Worm (Caenorhabditis elegans): ENCODE results near the gene C14B1.12.

C14B1.12 gene

ce11 chrIII:3701411-3702310 lies 23.1 kb downstream of the C14B1.12 start, which contains the start of the genes pdi-1 and C14B1.2 (continued):
- no peak for TF ChIP-seq lin-39 (tag; optimal IDR thresholded peaks at IDR 0.05)

- TF ChIP-seq nhr-25 (tag; optimal IDR thresholded peaks at IDR 0.05) (no peak), nhr-21 (tag; optimal IDR thresholded peaks at IDR 0.05) (peak; percentile 11), ama-1 (optimal IDR thresholded peaks at IDR 0.05) (no peak)
Measured at ce11 chrIII:3699275-3699674, 25.5 kb downstream of the C14B1.12 start, which contains the start of gene cyn-9. cyn-9 (minus strand) TSS chrIII:3699640.

- TF ChIP-seq dmd-4 (tag; optimal IDR thresholded peaks at IDR 0.05) (no peak), ztf-1 (GFP tag; conservative IDR thresholded peaks at IDR 0.05) (no peak), sem-4 (tag; optimal IDR thresholded peaks at IDR 0.05) (no peak), sma-9 (GFP tag; optimal IDR thresholded peaks at IDR 0.05) (no peak), sma-9 (tag; optimal IDR thresholded peaks at IDR 0.05) (no peak), zag-1 (tag; optimal IDR thresholded peaks at IDR 0.05) (no peak), aly-2 (tag; optimal IDR thresholded peaks at IDR 0.05) (no peak), nhr-21 (tag; optimal IDR thresholded peaks at IDR 0.05) (no peak), lsy-2 (tag; optimal IDR thresholded peaks at IDR 0.05) (no peak), egl-27 (tag; optimal IDR thresholded peaks at IDR 0.05) (no peak), lin-13 (GFP tag; optimal IDR thresholded peaks at IDR 0.05) (no peak), elt-1 (tag; optimal IDR thresholded peaks at IDR 0.05) (no peak), peb-1 (tag; optimal IDR thresholded peaks at IDR 0.05) (no peak), Y55F3AM.14 (GFP tag; optimal IDR thresholded peaks at IDR 0.05) (no peak), crh-2 (tag; optimal IDR thresholded peaks at IDR 0.05) (no peak), alr-1 (tag; optimal IDR thresholded peaks at IDR 0.05) (no peak), gmeb-1 (tag; optimal IDR thresholded peaks at IDR 0.05) (no peak), ceh-82 (tag; optimal IDR thresholded peaks at IDR 0.05) (no peak), nhr-23 (tag; optimal IDR thresholded peaks at IDR 0.05) (no peak), nhr-237 (tag; optimal IDR thresholded peaks at IDR 0.05) (no peak), lin-39 (tag; optimal IDR thresholded peaks at IDR 0.05) (no peak)
Measured at ce11 chrIII:3698366-3698765, 26.4 kb downstream of the C14B1.12 start.

ce11 chrIII:3695398-3695797 lies 29.4 kb downstream of the C14B1.12 start:
- TF ChIP-seq unc-55 (GFP tag; optimal IDR thresholded peaks at IDR 0.05) (peak; percentile 15), lsy-2 (tag; optimal IDR thresholded peaks at IDR 0.05) (peak; percentile 19 to 24)

- TF ChIP-seq ceh-16 (tag; optimal IDR thresholded peaks at IDR 0.05) (no peak), egl-27 (tag; optimal IDR thresholded peaks at IDR 0.05) (no peak), Y55F3AM.14 (GFP tag; optimal IDR thresholded peaks at IDR 0.05) (no peak), elt-1 (tag; optimal IDR thresholded peaks at IDR 0.05) (no peak), snpc-4 (tag; optimal IDR thresholded peaks at IDR 0.05) (no peak), unc-39 (tag; optimal IDR thresholded peaks at IDR 0.05) (no peak), F13H6.1 (tag; optimal IDR thresholded peaks at IDR 0.05) (no peak), mab-5 (tag; optimal IDR thresholded peaks at IDR 0.05) (no peak), nhr-129 (tag; optimal IDR thresholded peaks at IDR 0.05) (no peak), ztf-11 (tag; optimal IDR thresholded peaks at IDR 0.05) (no peak), nhr-25 (tag; optimal IDR thresholded peaks at IDR 0.05) (no peak), nhr-77 (tag; optimal IDR thresholded peaks at IDR 0.05) (no peak), mbf-1 (tag; optimal IDR thresholded peaks at IDR 0.05) (no peak), nhr-10 (tag; optimal IDR thresholded peaks at IDR 0.05) (no peak), aly-2 (tag; optimal IDR thresholded peaks at IDR 0.05) (no peak), R02D3.7 (tag; optimal IDR thresholded peaks at IDR 0.05) (no peak), blmp-1 (tag; optimal IDR thresholded peaks at IDR 0.05; ENCODE audit: insufficient read depth) (no peak), gmeb-1 (tag; optimal IDR thresholded peaks at IDR 0.05) (no peak)
Measured at ce11 chrIII:3694572-3694971, 30.2 kb downstream of the C14B1.12 start, which contains the start of gene npr-15. npr-15 (minus strand) TSS chrIII:3694672.

All from whole organism, L2 larva.